Worm (Caenorhabditis elegans) whole organism, L4 larva: ENCODE results near the gene mrpl-22.

ENCODE experiments used
- D1046.2 ChIP-seq: fragments of 200-800 bp; sonication (Bioruptor generic); IDR thresholded peaks from 2 replicates; pipeline ENCODE4 v1.3.6; 2022; ENCODE audit warnings: missing genetic modification characterization, missing compliant biosample characterization
- F26F4.8 ChIP-seq: fragments of 200-800 bp; sonication (Bioruptor generic); conservative IDR thresholded peaks from 2 replicates; pipeline ENCODE4 v1.3.6; 2022; ENCODE audit warnings: missing genetic modification characterization, missing compliant biosample characterization
- T20F7.1 ChIP-seq: fragments of 200-800 bp; sonication (Bioruptor generic); optimal IDR thresholded peaks from 2 replicates; lab custom pipeline; 2018; ENCODE audit warnings: mild to moderate bottlenecking, missing genetic modification characterization, missing compliant biosample characterization
- Y105C5A.15 ChIP-seq: fragments of 200-800 bp; sonication (Bioruptor generic); IDR thresholded peaks from 2 replicates; pipeline ENCODE4 v1.3.6; 2022; ENCODE audit warnings: missing genetic modification characterization, missing compliant biosample characterization
- Y75B8A.6 ChIP-seq: fragments of 200-800 bp; sonication (Bioruptor generic); IDR thresholded peaks from 2 replicates; pipeline ENCODE4 v1.3.6; 2022; ENCODE audit warnings: missing genetic modification reagents, missing genetic modification characterization, missing compliant biosample characterization
- aha-1 ChIP-seq: fragments of 150-350 bp; peaks from one replicate; lab custom pipeline; 2014; ENCODE audit warnings: missing biosample characterization, missing genetic modification characterization
- ceh-20 ChIP-seq: fragments of 200-800 bp; sonication (Bioruptor generic); IDR thresholded peaks from 2 replicates; pipeline ENCODE4 v1.3.6; 2022; ENCODE audit warnings: missing genetic modification reagents, missing genetic modification characterization, missing compliant biosample characterization
- ceh-28 ChIP-seq: fragments of 150-350 bp; optimal IDR thresholded peaks from 2 replicates; lab custom pipeline; 2014; ENCODE audit warnings: missing biosample characterization, missing genetic modification reagents, missing genetic modification characterization
- ceh-62 ChIP-seq: sonication (generic microtip); optimal IDR thresholded peaks from 2 replicates; lab custom pipeline; 2017; ENCODE audit warnings: missing biosample characterization, missing genetic modification characterization
- ces-1 ChIP-seq: fragments of 150-350 bp; sonication (generic microtip); optimal IDR thresholded peaks from 4 replicates; lab custom pipeline; 2014; ENCODE audit warnings: missing biosample characterization, missing genetic modification reagents, missing genetic modification characterization
- dmd-8 ChIP-seq: fragments of 200-800 bp; sonication (Bioruptor generic); IDR thresholded peaks from 2 replicates; pipeline ENCODE4 v1.3.6; 2022; ENCODE audit warnings: missing genetic modification characterization, missing compliant biosample characterization
- dpl-1 ChIP-seq: fragments of 150-350 bp; optimal IDR thresholded peaks from 2 replicates; lab custom pipeline; 2014; ENCODE audit warnings: missing biosample characterization, missing genetic modification reagents, missing genetic modification characterization
- duxl-1 ChIP-seq: sonication (generic microtip); optimal IDR thresholded peaks from 2 replicates; lab custom pipeline; 2016; ENCODE audit warnings: mild to moderate bottlenecking, missing genetic modification characterization, moderate library complexity, missing compliant biosample characterization; ENCODE audit not compliant: poor library complexity
- dve-1 ChIP-seq: sonication (generic microtip); optimal IDR thresholded peaks from 2 replicates; lab custom pipeline; 2017; ENCODE audit warnings: antibody characterized with exemption, mild to moderate bottlenecking, missing genetic modification characterization, missing compliant biosample characterization; ENCODE audit not compliant: insufficient read depth
- egl-27 ChIP-seq: sonication (generic microtip); optimal IDR thresholded peaks from 3 replicates; lab custom pipeline; 2017; ENCODE audit warnings: missing biosample characterization, missing genetic modification reagents, missing genetic modification characterization
- gei-8 ChIP-seq: fragments of 200-800 bp; sonication (Bioruptor generic); optimal IDR thresholded peaks from 2 replicates; lab custom pipeline; 2018; ENCODE audit warnings: mild to moderate bottlenecking, missing genetic modification characterization, missing compliant biosample characterization
- hif-1 ChIP-seq, 2 experiments: sonication (generic microtip); optimal IDR thresholded peaks; 2 replicates each; lab custom pipeline; 2016 to 2017; ENCODE audit warnings: missing compliant biosample characterization in 2 of 2, missing genetic modification characterization in 2 of 2, missing genetic modification reagents in 2 of 2, missing genotype in 2 of 2, mild to moderate bottlenecking in 1 of 2
- hlh-30 ChIP-seq: sonication (generic microtip); optimal IDR thresholded peaks from 2 replicates; lab custom pipeline; 2017; ENCODE audit warnings: antibody characterized with exemption, mild to moderate bottlenecking, missing genetic modification characterization, missing compliant biosample characterization; ENCODE audit not compliant: insufficient read depth
- hmg-1.1 ChIP-seq: fragments of 200-800 bp; sonication (Bioruptor generic); IDR thresholded peaks from 2 replicates; pipeline ENCODE4 v1.3.6; 2022; ENCODE audit warnings: missing genetic modification reagents, missing genetic modification characterization, missing compliant biosample characterization
- jun-1 ChIP-seq: fragments of 150-350 bp; optimal IDR thresholded peaks from 2 replicates; lab custom pipeline; 2014; ENCODE audit warnings: missing biosample characterization, missing genetic modification reagents, missing genetic modification characterization
- lin-15B ChIP-seq: fragments of 150-350 bp; sonication (generic microtip); optimal IDR thresholded peaks from 3 replicates; lab custom pipeline; 2014; ENCODE audit warnings: missing biosample characterization, missing genetic modification characterization
- lin-29 ChIP-seq: fragments of 200-800 bp; sonication (Bioruptor generic); IDR thresholded peaks from 2 replicates; pipeline ENCODE4 v1.3.6; 2022; ENCODE audit warnings: missing genetic modification reagents, missing genetic modification characterization, missing compliant biosample characterization
- lin-39 ChIP-seq: fragments of 150-350 bp; optimal IDR thresholded peaks from 2 replicates; lab custom pipeline; 2014; ENCODE audit warnings: missing biosample characterization, missing genetic modification reagents, missing genetic modification characterization
- lir-3 ChIP-seq: sonication (generic microtip); optimal IDR thresholded peaks from 2 replicates; lab custom pipeline; 2016; ENCODE audit warnings: mild to moderate bottlenecking, missing genetic modification characterization, missing compliant biosample characterization
- mdl-1 ChIP-seq, 2 experiments: fragments of 150-350 bp in 1 of 2; sonication (generic microtip) in 1 of 2; optimal IDR thresholded peaks; 2 replicates each; lab custom pipeline; 2014 to 2017; ENCODE audit warnings: missing biosample characterization in 2 of 2, missing genetic modification characterization in 2 of 2
- mdt-29 ChIP-seq: fragments of 200-800 bp; sonication (Bioruptor generic); IDR thresholded peaks from 2 replicates; pipeline ENCODE4 v1.3.6; 2022; ENCODE audit warnings: missing genetic modification reagents, missing genetic modification characterization, missing compliant biosample characterization
- mep-1 ChIP-seq: fragments of 150-350 bp; sonication (generic microtip); optimal IDR thresholded peaks from 3 replicates; lab custom pipeline; 2014; ENCODE audit warnings: missing biosample characterization, missing genetic modification characterization
- mes-2 ChIP-seq: sonication (generic microtip); optimal IDR thresholded peaks from 2 replicates; lab custom pipeline; 2016; ENCODE audit warnings: missing genotype, mild to moderate bottlenecking, missing genetic modification characterization, missing compliant biosample characterization; ENCODE audit not compliant: poor library complexity, severe bottlenecking
- mxl-3 ChIP-seq: fragments of 200-800 bp; sonication (Bioruptor generic); optimal IDR thresholded peaks from 2 replicates; lab custom pipeline; 2018; ENCODE audit warnings: mild to moderate bottlenecking, missing genetic modification characterization, missing compliant biosample characterization
- nhr-102 ChIP-seq: sonication (generic microtip); optimal IDR thresholded peaks from 2 replicates; lab custom pipeline; 2016; ENCODE audit warnings: mild to moderate bottlenecking, missing genetic modification characterization, moderate library complexity, missing compliant biosample characterization
- nhr-11 ChIP-seq: fragments of 150-350 bp; optimal IDR thresholded peaks from 2 replicates; lab custom pipeline; 2014; ENCODE audit warnings: missing biosample characterization, missing genetic modification characterization
- nhr-25 ChIP-seq: sonication (generic microtip); optimal IDR thresholded peaks from 2 replicates; lab custom pipeline; 2017; ENCODE audit warnings: missing genetic modification characterization, mild to moderate bottlenecking, missing compliant biosample characterization, antibody characterized with exemption, moderate library complexity, borderline replicate concordance; ENCODE audit not compliant: insufficient read depth
- nhr-28 ChIP-seq: fragments of 150-350 bp; optimal IDR thresholded peaks from 2 replicates; lab custom pipeline; 2014; ENCODE audit warnings: missing biosample characterization, missing genetic modification characterization
- nhr-41 ChIP-seq: fragments of 200-800 bp; sonication (Bioruptor generic); IDR thresholded peaks from 2 replicates; pipeline ENCODE4 v1.3.6; 2022; ENCODE audit warnings: missing genetic modification reagents, missing genetic modification characterization, missing compliant biosample characterization
- nhr-48 ChIP-seq: sonication (generic microtip); optimal IDR thresholded peaks from 2 replicates; lab custom pipeline; 2016; ENCODE audit warnings: mild to moderate bottlenecking, missing genetic modification characterization, missing compliant biosample characterization
- pha-4 ChIP-seq, 2 experiments: fragments of 150-350 bp in 1 of 2; fragments of 200-800 bp in 1 of 2; sonication (Bioruptor generic) in 1 of 2; IDR thresholded peaks in 1 of 2; optimal IDR thresholded peaks in 1 of 2; 2 replicates each; pipeline versions ENCODE4 v1.3.6 to Lab custom; 2014 to 2022; ENCODE audit warnings: missing genetic modification characterization in 2 of 2, missing genetic modification reagents in 2 of 2, missing biosample characterization in 1 of 2, missing compliant biosample characterization in 1 of 2
- sdz-12 ChIP-seq: fragments of 200-800 bp; sonication (Bioruptor generic); optimal IDR thresholded peaks from 2 replicates; lab custom pipeline; 2018; ENCODE audit warnings: mild to moderate bottlenecking, missing genetic modification characterization, missing compliant biosample characterization
- skn-1 ChIP-seq: fragments of 150-350 bp; optimal IDR thresholded peaks from 2 replicates; lab custom pipeline; 2014; ENCODE audit warnings: missing biosample characterization, missing genetic modification characterization
- tra-1 ChIP-seq: fragments of 200-800 bp; sonication (Bioruptor generic); IDR thresholded peaks from 2 replicates; pipeline ENCODE4 v1.3.6; 2022; ENCODE audit warnings: missing genetic modification reagents, missing genetic modification characterization, missing compliant biosample characterization
- unc-39 ChIP-seq: sonication (generic microtip); optimal IDR thresholded peaks from 2 replicates; lab custom pipeline; 2017; ENCODE audit warnings: missing biosample characterization, missing genetic modification characterization
- unc-62 ChIP-seq, 3 experiments: fragments of 150-350 bp in 1 of 3; sonication (generic microtip); optimal IDR thresholded peaks in 2 of 3; peaks in 1 of 3; 1 replicate in 1 of 3; 2 replicates in 2 of 3; lab custom pipeline; 2014 to 2017; ENCODE audit warnings: missing biosample characterization in 3 of 3, missing genetic modification characterization in 3 of 3, missing genetic modification reagents in 3 of 3, missing genotype in 1 of 3
- zfp-3 ChIP-seq: fragments of 200-800 bp; sonication (Bioruptor generic); conservative IDR thresholded peaks from 2 replicates; pipeline ENCODE4 v1.3.6; 2022; ENCODE audit warnings: missing genetic modification reagents, missing genetic modification characterization, missing compliant biosample characterization
- zip-11 ChIP-seq: fragments of 200-800 bp; sonication (Bioruptor generic); IDR thresholded peaks from 2 replicates; pipeline ENCODE4 v1.3.6; 2022; ENCODE audit warnings: missing genetic modification characterization, missing compliant biosample characterization
- zip-2 ChIP-seq: fragments of 150-350 bp; optimal IDR thresholded peaks from 2 replicates; lab custom pipeline; 2014; ENCODE audit warnings: missing biosample characterization, missing genetic modification characterization
- ztf-7 ChIP-seq: fragments of 150-350 bp; optimal IDR thresholded peaks from 2 replicates; lab custom pipeline; 2014; ENCODE audit warnings: missing biosample characterization, missing genetic modification characterization

The mrpl-22 gene

ce11 chrIII:10657661-10658060 lies 42.4 kb downstream of the mrpl-22 start:
- TF ChIP-seq T20F7.1 (GFP tag; lab: Kevin White, UChicago): no peak
- peak; percentile 75 for TF ChIP-seq aha-1 (tag; lab: Kevin White, UChicago)
- TF ChIP-seq hmg-1.1 (GFP tag; lab: Robert Waterston, UW): 0 out of 2 replicates have a peak, but pooled peaks have one; percentile 18
- no peak for TF ChIP-seq pha-4 (GFP tag; IDR thresholded peaks at IDR 0.05; lab: Robert Waterston, UW)
- no peak for TF ChIP-seq pha-4 (tag; optimal IDR thresholded peaks at IDR 0.05; lab: Kevin White, UChicago)
- no peak for TF ChIP-seq ces-1
- TF ChIP-seq lin-15B: no peak
- TF ChIP-seq lir-3 (tag; lab: Kevin White, UChicago): no peak
- TF ChIP-seq ztf-7 (tag; lab: Kevin White, UChicago): no peak
- TF ChIP-seq zfp-3 (GFP tag; lab: Robert Waterston, UW): no peak
- TF ChIP-seq zip-11 (GFP tag; lab: Robert Waterston, UW): no peak
- TF ChIP-seq D1046.2 (GFP tag; lab: Robert Waterston, UW): no peak
- no peak for TF ChIP-seq lin-29 (GFP tag; lab: Robert Waterston, UW)
- no peak for TF ChIP-seq mdl-1 (tag; optimal IDR thresholded peaks at IDR 0.05; lab: Kevin White, UChicago)
- no peak for TF ChIP-seq ceh-62
- TF ChIP-seq hlh-30 (tag; lab: Kevin White, UChicago): no peak
- TF ChIP-seq nhr-25 (tag; lab: Kevin White, UChicago): no peak
- no peak for TF ChIP-seq tra-1 (GFP tag; lab: Robert Waterston, UW)
- no peak for TF ChIP-seq duxl-1 (tag; lab: Kevin White, UChicago)
- peak in 1 of 2 experiments; percentile 7 for TF ChIP-seq unc-62 (GFP tag; optimal IDR thresholded peaks at IDR 0.05 in 1 of 2; lab: Kevin White, UChicago)
- no peak for TF ChIP-seq unc-62 (tag; optimal IDR thresholded peaks at IDR 0.05; lab: Kevin White, UChicago)
- no peak for TF ChIP-seq ceh-20 (GFP tag; lab: Robert Waterston, UW)
- no peak for TF ChIP-seq Y105C5A.15
- TF ChIP-seq mep-1: no peak

DNA sequence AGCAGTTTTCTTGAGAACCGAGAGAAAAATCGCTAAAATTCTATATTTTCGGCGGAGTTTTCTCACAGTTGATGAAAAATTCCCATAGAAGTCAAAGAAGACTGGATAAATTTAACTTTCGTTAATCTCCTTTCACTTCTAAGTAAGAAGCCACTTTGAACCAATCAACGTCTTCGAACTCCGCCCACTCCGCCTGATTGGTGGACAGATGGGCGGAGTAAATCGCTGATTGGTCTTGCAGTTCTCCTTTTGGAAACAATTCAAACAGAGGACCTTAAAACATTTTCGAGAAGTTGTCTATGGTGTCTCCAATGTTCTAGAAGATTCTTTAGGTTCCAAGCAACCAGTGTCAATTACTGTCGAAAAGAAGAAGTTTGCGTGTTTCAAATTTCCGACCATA lies 43.1 kb downstream of the mrpl-22 start:
- TF ChIP-seq mdt-29: no peak
- no peak for TF ChIP-seq jun-1 (tag; lab: Kevin White, UChicago)
- no peak for TF ChIP-seq dmd-8 (GFP tag; lab: Robert Waterston, UW)
- TF ChIP-seq ztf-7 (tag; lab: Kevin White, UChicago): no peak
- peak; percentile 64 for TF ChIP-seq aha-1 (tag; lab: Kevin White, UChicago)

DNA sequence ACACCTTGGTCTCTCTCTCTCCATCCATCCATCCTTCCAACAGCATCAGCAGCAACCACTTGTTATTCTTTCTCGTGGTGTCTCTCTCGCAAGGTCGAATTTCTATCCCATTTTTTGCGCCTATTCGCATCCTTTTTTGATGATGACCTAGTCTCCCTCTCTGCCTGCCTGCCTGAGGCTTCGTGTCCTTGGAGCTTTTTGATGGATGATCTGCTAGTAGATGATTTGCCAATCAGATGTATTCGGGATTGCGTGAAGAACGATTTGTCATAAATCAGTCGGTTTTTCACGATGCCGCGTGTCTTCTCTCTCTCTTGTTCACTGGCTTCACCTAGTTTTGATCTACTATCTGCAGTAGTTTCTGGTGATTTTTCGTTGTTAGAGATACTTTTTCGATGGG lies 46.0 kb downstream of the mrpl-22 start:
- TF ChIP-seq mdt-29 (no peak), mes-2 (tag; lab: Kevin White, UChicago) (no peak), mxl-3 (GFP tag; lab: Kevin White, UChicago) (peak; percentile 28), nhr-25 (tag; lab: Kevin White, UChicago) (peak; percentile 41), gei-8 (GFP tag; lab: Kevin White, UChicago) (no peak), unc-62 (GFP tag; optimal IDR thresholded peaks at IDR 0.05 in 1 of 2; lab: Kevin White, UChicago) (peak in 1 of 2 experiments; percentile 66), unc-62 (tag; optimal IDR thresholded peaks at IDR 0.05; lab: Kevin White, UChicago) (no peak), skn-1 (tag; lab: Kevin White, UChicago) (no peak), dve-1 (no peak), nhr-11 (tag; lab: Kevin White, UChicago) (no peak), nhr-48 (tag; lab: Kevin White, UChicago) (no peak), dmd-8 (GFP tag; lab: Robert Waterston, UW) (no peak), hlh-30 (tag; lab: Kevin White, UChicago) (peak; percentile 26), lin-39 (tag; lab: Kevin White, UChicago) (no peak), ztf-7 (tag; lab: Kevin White, UChicago) (no peak), mdl-1 (tag; optimal IDR thresholded peaks at IDR 0.05; lab: Kevin White, UChicago) (peak in 1 of 2 experiments; percentile 43), nhr-102 (tag; lab: Kevin White, UChicago) (no peak), nhr-41 (no peak), sdz-12 (GFP tag; lab: Kevin White, UChicago) (no peak), aha-1 (tag; lab: Kevin White, UChicago) (peak; percentile 83), Y75B8A.6 (no peak), zip-2 (tag; lab: Kevin White, UChicago) (no peak), ceh-28 (tag; lab: Kevin White, UChicago) (no peak), hif-1 (tag; optimal IDR thresholded peaks at IDR 0.05; lab: Kevin White, UChicago) (no peak), F26F4.8 (GFP tag; lab: Robert Waterston, UW) (no peak), dpl-1 (GFP tag; lab: Kevin White, UChicago) (no peak), unc-39 (tag; lab: Kevin White, UChicago) (no peak), egl-27 (tag; lab: Kevin White, UChicago) (no peak), nhr-28 (peak; percentile 44)
